Worm (Caenorhabditis elegans): ENCODE results near the gene K10D11.5.
A peak's percentile ranks its signal among the peaks of the same experiment; 100 is the strongest.

Gene K10D11.5

DNA sequence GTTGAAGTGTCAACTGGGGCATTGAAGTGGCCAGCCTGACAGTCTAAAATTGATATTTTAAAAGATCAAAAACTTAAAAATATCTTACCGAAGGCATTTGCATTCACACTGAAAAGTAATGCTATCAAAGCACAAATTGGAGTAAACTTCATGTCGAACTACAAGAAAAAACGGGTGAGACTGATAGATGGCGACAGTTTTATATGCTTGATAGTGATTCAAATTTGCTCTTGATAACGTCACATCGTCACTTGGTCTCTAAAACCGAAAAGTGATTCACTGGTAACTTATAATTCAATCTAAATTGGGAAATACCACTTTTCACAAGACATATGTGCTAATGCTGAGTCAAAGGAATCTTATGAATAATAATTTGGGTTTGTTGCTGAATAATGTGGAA, at the start of gene K10D11.5:
Gene K10D11.5, minus strand, starts transcription at position 215 of the 400 bp plus-strand sequence.
- TF ChIP-seq php-3 (GFP tag; IDR thresholded peaks at IDR 0.05) (peak; percentile 56; the same call in 1 of the 2 replicates), pqm-1 (tag; optimal IDR thresholded peaks at IDR 0.05) (peak; percentile 68), ama-1 (optimal IDR thresholded peaks at IDR 0.05) (no peak), nhr-28 (tag; optimal IDR thresholded peaks at IDR 0.05) (peak; percentile 75), dmd-6 (GFP tag; IDR thresholded peaks at IDR 0.05) (peak; percentile 78; the same call in 1 of the 2 replicates), gei-8 (GFP tag; optimal IDR thresholded peaks at IDR 0.05) (no peak), dve-1 (tag; optimal IDR thresholded peaks at IDR 0.05; ENCODE audit: insufficient read depth) (no peak), ztf-7 (tag; optimal IDR thresholded peaks at IDR 0.05) (no peak), hlh-11 (tag; optimal IDR thresholded peaks at IDR 0.05) (peak; percentile 44), daf-16 (GFP tag; optimal IDR thresholded peaks at IDR 0.05) (no peak), daf-16 (tag; optimal IDR thresholded peaks at IDR 0.05) (peak; percentile 63), nhr-77 (tag; optimal IDR thresholded peaks at IDR 0.05) (peak; percentile 31)

DNA sequence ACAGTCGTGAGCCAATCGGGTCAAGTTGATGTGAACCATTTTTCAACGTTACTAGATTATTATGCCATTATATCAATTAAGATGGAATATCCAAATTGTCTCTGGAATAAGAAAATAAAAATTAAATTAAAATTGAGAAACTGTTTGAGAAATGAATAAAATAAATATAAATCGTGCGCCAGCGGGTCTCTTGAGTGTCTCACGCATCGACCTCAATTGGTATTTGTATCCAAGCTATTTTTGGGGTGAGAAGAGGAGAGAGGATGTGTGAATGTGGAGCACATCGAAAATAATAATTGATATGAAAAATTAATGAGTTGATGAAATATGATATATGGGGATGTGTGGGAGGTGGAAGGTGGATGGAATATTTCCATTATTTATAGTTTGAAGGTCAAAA, 47.2 kb upstream of the K10D11.5 start, which contains the start of gene F49E11.2:
Gene F49E11.2, minus strand, starts transcription at position 101 of the 400 bp plus-strand sequence.
- TF ChIP-seq daf-16 (GFP tag; optimal IDR thresholded peaks at IDR 0.05): no peak
- no peak for TF ChIP-seq daf-16 (tag; optimal IDR thresholded peaks at IDR 0.05)
- peak; percentile 14 for TF ChIP-seq aha-1 (tag)

DNA sequence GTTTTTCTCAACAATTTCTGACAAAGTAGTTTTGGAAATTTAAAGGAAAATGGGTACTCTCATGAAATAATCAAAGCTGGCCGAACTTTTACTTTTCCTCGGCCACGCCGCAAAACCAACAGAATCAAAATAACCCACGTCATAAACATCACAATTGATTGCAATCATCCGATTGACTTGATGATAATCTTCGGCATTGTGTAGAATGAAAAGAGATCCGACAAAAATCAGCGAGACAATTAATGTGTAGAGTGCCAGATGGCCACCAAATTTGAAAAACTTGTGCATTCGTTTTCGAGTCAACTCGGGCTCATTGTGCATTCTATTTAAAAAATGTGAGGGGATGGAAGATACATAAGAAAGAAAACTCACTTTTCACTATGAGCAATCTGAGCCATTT, 45.2 kb upstream of the K10D11.5 start:
- no peak for TF ChIP-seq lin-1 (GFP tag; IDR thresholded peaks at IDR 0.05)
- no peak for TF ChIP-seq mdl-1 (tag; optimal IDR thresholded peaks at IDR 0.05)
- no peak for TF ChIP-seq egl-27 (tag; optimal IDR thresholded peaks at IDR 0.05)

DNA sequence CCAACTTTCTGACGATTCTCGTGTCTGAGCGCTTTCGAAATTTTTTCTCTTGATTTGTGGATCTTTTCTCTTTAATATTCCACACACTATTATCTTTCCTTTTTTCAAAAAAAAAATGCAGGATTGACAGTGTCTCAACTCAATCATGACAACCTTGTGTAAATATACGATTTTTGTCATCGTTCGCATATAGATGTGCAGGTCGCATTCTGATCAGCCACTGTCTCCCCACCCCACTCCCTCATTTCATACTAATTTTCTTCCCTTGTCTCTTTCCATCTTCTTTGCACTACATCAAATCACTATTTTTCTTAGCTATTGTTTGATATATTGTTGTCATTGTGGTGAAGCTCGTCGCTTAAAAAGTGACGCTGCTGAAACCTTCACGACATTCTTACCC, 43.7 kb upstream of the K10D11.5 start:
- no peak for TF ChIP-seq T26A8.4 (GFP tag; IDR thresholded peaks at IDR 0.05)
- TF ChIP-seq arid-1 (GFP tag; conservative IDR thresholded peaks at IDR 0.05): no peak
- no peak for TF ChIP-seq dve-1 (tag; optimal IDR thresholded peaks at IDR 0.05; ENCODE audit: insufficient read depth)
- peak; percentile 19; the same call in 1 of the 2 replicates for TF ChIP-seq dmd-8 (GFP tag; IDR thresholded peaks at IDR 0.05)
- TF ChIP-seq attf-4 (tag; optimal IDR thresholded peaks at IDR 0.05): no peak
- TF ChIP-seq saeg-2 (GFP tag; IDR thresholded peaks at IDR 0.05): no peak
- TF ChIP-seq lin-38 (GFP tag; IDR thresholded peaks at IDR 0.05): 0 out of 2 replicates have a peak, but pooled peaks have one; percentile 22
- no peak for TF ChIP-seq vab-7 (GFP tag; IDR thresholded peaks at IDR 0.05)
- no peak for TF ChIP-seq daf-16 (GFP tag; optimal IDR thresholded peaks at IDR 0.05)
- no peak for TF ChIP-seq daf-16 (tag; optimal IDR thresholded peaks at IDR 0.05)
- no peak for TF ChIP-seq lin-13 (GFP tag; optimal IDR thresholded peaks at IDR 0.05)
- TF ChIP-seq mxl-2 (GFP tag; conservative IDR thresholded peaks at IDR 0.05): no peak
- no peak for TF ChIP-seq mxl-3 (GFP tag; optimal IDR thresholded peaks at IDR 0.05)
- TF ChIP-seq nhr-111 (GFP tag; optimal IDR thresholded peaks at IDR 0.05): peak; percentile 40
- no peak for TF ChIP-seq unc-130 (GFP tag; optimal IDR thresholded peaks at IDR 0.05)
- no peak for TF ChIP-seq R02D3.7 (tag; optimal IDR thresholded peaks at IDR 0.05)
- TF ChIP-seq php-3 (GFP tag; IDR thresholded peaks at IDR 0.05): no peak
- TF ChIP-seq lim-7 (GFP tag; IDR thresholded peaks at IDR 0.05): no peak
- no peak for TF ChIP-seq jun-1 (tag; optimal IDR thresholded peaks at IDR 0.05)
- TF ChIP-seq spr-3 (GFP tag; optimal IDR thresholded peaks at IDR 0.05): peak; percentile 44
- 0 out of 2 replicates have a peak, but pooled peaks have one; percentile 41 for TF ChIP-seq F44E2.7 (GFP tag; IDR thresholded peaks at IDR 0.05)
- TF ChIP-seq nhr-76 (tag; optimal IDR thresholded peaks at IDR 0.05): no peak
- TF ChIP-seq daf-8 (GFP tag; IDR thresholded peaks at IDR 0.05): no peak
- peak; percentile 7; the same call in 1 of the 2 replicates for TF ChIP-seq Y105C5A.15 (GFP tag; IDR thresholded peaks at IDR 0.05)
- no peak for TF ChIP-seq T20F7.1 (GFP tag; optimal IDR thresholded peaks at IDR 0.05)

Measured in whole organism, L4 larva.